Fruit fly (Drosophila melanogaster) whole organism, embryonic: ENCODE results near the gene Gdh.

ENCODE experiments used
- CG11093 ChIP-seq: fragments of 200-800 bp; sonication (Bioruptor generic); IDR thresholded peaks from 3 replicates; pipeline ENCODE4 v1.3.6; 2022; ENCODE audit warnings: missing biosample characterization, missing genetic modification characterization
- CG13287 ChIP-seq: fragments of 200-800 bp; sonication (Bioruptor generic); IDR thresholded peaks from 2 replicates; pipeline ENCODE4 v1.3.6; 2022; ENCODE audit warnings: missing biosample characterization, missing genetic modification characterization; ENCODE audit not compliant: partially characterized antibody
- CG16813 ChIP-seq: fragments of 200-800 bp; sonication (Bioruptor generic); IDR thresholded peaks from 3 replicates; pipeline ENCODE4 v1.3.6; 2022; ENCODE audit warnings: missing biosample characterization, missing genetic modification characterization; ENCODE audit not compliant: partially characterized antibody
- CG16815 ChIP-seq: fragments of 200-800 bp; sonication (Bioruptor generic); optimal IDR thresholded peaks from 3 replicates; lab custom pipeline; 2017; ENCODE audit warnings: missing biosample characterization, mild to moderate bottlenecking, missing genetic modification characterization
- CG2712 ChIP-seq: fragments of 200-800 bp; optimal IDR thresholded peaks from 3 replicates; lab custom pipeline; 2019; ENCODE audit warnings: missing biosample characterization, mild to moderate bottlenecking, missing genetic modification characterization, moderate library complexity
- CG30403 ChIP-seq: fragments of 200-800 bp; sonication (Bioruptor generic); optimal IDR thresholded peaks from 3 replicates; lab custom pipeline; 2016; ENCODE audit warnings: missing biosample characterization, missing genetic modification characterization
- CG30431 ChIP-seq: fragments of 200-800 bp; sonication (Bioruptor generic); optimal IDR thresholded peaks from 2 replicates; lab custom pipeline; 2017; ENCODE audit warnings: missing biosample characterization, missing genetic modification characterization
- CG32772 ChIP-seq: fragments of 200-800 bp; sonication (Bioruptor generic); IDR thresholded peaks from 2 replicates; pipeline ENCODE4 v1.3.6; 2022; ENCODE audit warnings: missing biosample characterization, missing genetic modification characterization
- CG3726 ChIP-seq: fragments of 200-800 bp; sonication (Bioruptor generic); IDR thresholded peaks from 3 replicates; pipeline ENCODE4, ENCODE4 v1.3.6; 2022; ENCODE audit warnings: missing biosample characterization, missing genetic modification characterization
- CG3847 ChIP-seq: fragments of 200-800 bp; sonication (Bioruptor generic); IDR thresholded peaks from 2 replicates; pipeline ENCODE4 v1.3.6; 2022; ENCODE audit warnings: missing biosample characterization, missing genetic modification characterization
- CG4328 ChIP-seq: fragments of 200-800 bp; sonication (Bioruptor generic); optimal IDR thresholded peaks from 3 replicates; lab custom pipeline; 2017; ENCODE audit warnings: missing biosample characterization, missing genetic modification reagents, missing genetic modification characterization
- CG6254 ChIP-seq: fragments of 200-800 bp; sonication (Bioruptor generic); optimal IDR thresholded peaks from 3 replicates; lab custom pipeline; 2017; ENCODE audit warnings: mild to moderate bottlenecking, missing biosample characterization, missing genetic modification reagents, missing genetic modification characterization
- CG6854 ChIP-seq: fragments of 200-800 bp; sonication (Bioruptor generic); optimal IDR thresholded peaks from 3 replicates; lab custom pipeline; 2017; ENCODE audit warnings: missing biosample characterization, mild to moderate bottlenecking, missing genetic modification characterization
- CG7987 ChIP-seq: fragments of 200-800 bp; sonication (Bioruptor generic); optimal IDR thresholded peaks from 2 replicates; lab custom pipeline; 2018; ENCODE audit warnings: missing biosample characterization, mild to moderate bottlenecking, missing genetic modification characterization, moderate library complexity
- CG9932 ChIP-seq: fragments of 200-800 bp; sonication (Bioruptor generic); IDR thresholded peaks from 2 replicates; pipeline ENCODE4 v1.3.6; 2022; ENCODE audit warnings: missing biosample characterization, missing genetic modification characterization
- Doc2 ChIP-seq: fragments of 200-800 bp; sonication (Bioruptor generic); IDR thresholded peaks from 2 replicates; pipeline ENCODE4 v1.3.6; 2022; ENCODE audit warnings: missing biosample characterization, missing genetic modification characterization
- Fer3 ChIP-seq: fragments of 200-800 bp; sonication (Bioruptor generic); optimal IDR thresholded peaks from 2 replicates; lab custom pipeline; 2018; ENCODE audit warnings: missing biosample characterization, mild to moderate bottlenecking, missing genetic modification characterization, moderate library complexity
- GATAe ChIP-seq: fragments of 200-800 bp; sonication (Bioruptor generic); conservative IDR thresholded peaks from 2 replicates; pipeline ENCODE4 v1.3.6; 2022; ENCODE audit warnings: missing biosample characterization, missing genetic modification characterization
- HLHmδ ChIP-seq: fragments of 200-800 bp; sonication (Bioruptor generic); optimal IDR thresholded peaks from 2 replicates; lab custom pipeline; 2018; ENCODE audit warnings: missing biosample characterization, mild to moderate bottlenecking, missing genetic modification characterization, moderate library complexity
- HmgD ChIP-seq: fragments of 200-800 bp; sonication (Bioruptor generic); optimal IDR thresholded peaks from 3 replicates; lab custom pipeline; 2016; ENCODE audit warnings: missing biosample characterization, missing genetic modification characterization
- Lim3 ChIP-seq: fragments of 200-800 bp; sonication (Bioruptor generic); IDR thresholded peaks from 2 replicates; pipeline ENCODE4 v1.3.6; 2022; ENCODE audit warnings: missing biosample characterization, missing genetic modification characterization
- MTF-1 ChIP-seq: fragments of 200-800 bp; sonication (Bioruptor generic); optimal IDR thresholded peaks from 2 replicates; lab custom pipeline; 2018; ENCODE audit warnings: missing biosample characterization, mild to moderate bottlenecking, missing genetic modification characterization, borderline replicate concordance
- Myb ChIP-seq: fragments of 200-800 bp; sonication (Bioruptor generic); optimal IDR thresholded peaks from 2 replicates; lab custom pipeline; 2016; ENCODE audit warnings: missing biosample characterization, missing genetic modification characterization
- NFAT ChIP-seq: fragments of 200-800 bp; sonication (Bioruptor generic); IDR thresholded peaks from 2 replicates; pipeline ENCODE4 v1.3.6; 2022; ENCODE audit warnings: missing biosample characterization, missing genetic modification characterization
- Oli ChIP-seq: fragments of 200-800 bp; sonication (Bioruptor generic); optimal IDR thresholded peaks from 2 replicates; lab custom pipeline; 2018; ENCODE audit warnings: missing biosample characterization, mild to moderate bottlenecking, missing genetic modification characterization, moderate library complexity
- Ptx1 ChIP-seq: fragments of 200-800 bp; sonication (Bioruptor generic); IDR thresholded peaks from 2 replicates; pipeline ENCODE4 v1.3.6; 2022; ENCODE audit warnings: missing biosample characterization, missing genetic modification characterization
- Ravus ChIP-seq: fragments of 200-800 bp; sonication (Bioruptor generic); IDR thresholded peaks from 2 replicates; pipeline ENCODE4 v1.3.6; 2022; ENCODE audit warnings: missing biosample characterization, missing genetic modification characterization
- Rx ChIP-seq: fragments of 200-800 bp; sonication (Bioruptor generic); IDR thresholded peaks from 2 replicates; pipeline ENCODE4 v1.3.6; 2022; ENCODE audit warnings: missing biosample characterization, missing genetic modification characterization
- Ssrp ChIP-seq: fragments of 200-800 bp; sonication (Bioruptor generic); optimal IDR thresholded peaks from 2 replicates; lab custom pipeline; 2018; ENCODE audit warnings: missing biosample characterization, mild to moderate bottlenecking, missing genetic modification characterization, moderate library complexity
- TFAM ChIP-seq: fragments of 200-800 bp; sonication (Bioruptor generic); optimal IDR thresholded peaks from 2 replicates; lab custom pipeline; 2017; ENCODE audit warnings: missing biosample characterization, missing genetic modification characterization, inconsistent platforms
- amos ChIP-seq: fragments of 200-800 bp; sonication (Bioruptor generic); IDR thresholded peaks from 2 replicates; pipeline ENCODE4 v1.3.6; 2022; ENCODE audit warnings: missing biosample characterization, missing genetic modification characterization; ENCODE audit not compliant: partially characterized antibody
- ap ChIP-seq: fragments of 200-800 bp; sonication (Bioruptor generic); IDR thresholded peaks from 2 replicates; pipeline ENCODE4 v1.3.6; 2022; ENCODE audit warnings: missing biosample characterization, missing genetic modification characterization
- az2 ChIP-seq: fragments of 200-800 bp; sonication (Bioruptor generic); optimal IDR thresholded peaks from 3 replicates; lab custom pipeline; 2016; ENCODE audit warnings: missing biosample characterization, missing genetic modification characterization
- chif ChIP-seq, 2 experiments: fragments of 200-800 bp; sonication (Bioruptor generic); optimal IDR thresholded peaks; 3 replicates each; lab custom pipeline; 2016; ENCODE audit warnings: missing biosample characterization in 2 of 2, missing genetic modification characterization in 2 of 2
- croc ChIP-seq: fragments of 200-800 bp; sonication (Bioruptor generic); conservative IDR thresholded peaks from 3 replicates; pipeline ENCODE4 v1.3.6; 2022; ENCODE audit warnings: missing biosample characterization, missing genetic modification characterization
- dati ChIP-seq: fragments of 200-800 bp; sonication (Bioruptor generic); IDR thresholded peaks from 2 replicates; pipeline ENCODE4 v1.3.6; 2022; ENCODE audit warnings: missing biosample characterization, missing genetic modification characterization
- ems ChIP-seq: fragments of 200-800 bp; sonication (Bioruptor generic); optimal IDR thresholded peaks from 3 replicates; lab custom pipeline; 2016; ENCODE audit warnings: missing biosample characterization, missing genetic modification characterization
- fd102C ChIP-seq: fragments of 200-800 bp; sonication (Bioruptor generic); optimal IDR thresholded peaks from 2 replicates; lab custom pipeline; 2018; ENCODE audit warnings: missing biosample characterization, mild to moderate bottlenecking, missing genetic modification characterization, moderate library complexity
- grau ChIP-seq: fragments of 200-800 bp; optimal IDR thresholded peaks from 3 replicates; lab custom pipeline; 2019; ENCODE audit warnings: missing biosample characterization, mild to moderate bottlenecking, missing genetic modification characterization, moderate library complexity
- ham ChIP-seq: fragments of 200-800 bp; sonication (Bioruptor generic); IDR thresholded peaks from 2 replicates; pipeline ENCODE4 v1.3.6; 2022; ENCODE audit warnings: missing biosample characterization, missing genetic modification characterization
- hbn ChIP-seq: fragments of 200-800 bp; sonication (Bioruptor generic); IDR thresholded peaks from 2 replicates; pipeline ENCODE4 v1.3.6; 2022; ENCODE audit warnings: missing biosample characterization, missing genetic modification characterization; ENCODE audit not compliant: partially characterized antibody
- kay ChIP-seq: fragments of 200-800 bp; sonication (Bioruptor generic); optimal IDR thresholded peaks from 2 replicates; lab custom pipeline; 2016; ENCODE audit warnings: missing biosample characterization, missing genetic modification characterization
- lilli ChIP-seq: fragments of 200-800 bp; sonication (Bioruptor generic); optimal IDR thresholded peaks from 3 replicates; lab custom pipeline; 2016; ENCODE audit warnings: missing biosample characterization, missing genetic modification characterization
- luna ChIP-seq: fragments of 200-800 bp; sonication (Bioruptor generic); optimal IDR thresholded peaks from 2 replicates; lab custom pipeline; 2016; ENCODE audit warnings: missing biosample characterization, missing genetic modification characterization
- odd ChIP-seq: fragments of 200-800 bp; sonication (Bioruptor generic); optimal IDR thresholded peaks from 2 replicates; lab custom pipeline; 2017; ENCODE audit warnings: missing biosample characterization, mild to moderate bottlenecking, missing genetic modification characterization
- org-1 ChIP-seq: fragments of 200-800 bp; sonication (Bioruptor generic); optimal IDR thresholded peaks from 2 replicates; lab custom pipeline; 2017; ENCODE audit warnings: missing biosample characterization, missing genetic modification characterization
- pb ChIP-seq: fragments of 200-800 bp; sonication (Bioruptor generic); optimal IDR thresholded peaks from 3 replicates; lab custom pipeline; 2016; ENCODE audit warnings: missing biosample characterization, missing genetic modification characterization
- run ChIP-seq: fragments of 200-800 bp; sonication (Bioruptor generic); optimal IDR thresholded peaks from 3 replicates; lab custom pipeline; 2018; ENCODE audit warnings: missing biosample characterization, mild to moderate bottlenecking, missing genetic modification characterization
- wdn ChIP-seq: fragments of 200-800 bp; sonication (Bioruptor generic); IDR thresholded peaks from 2 replicates; pipeline ENCODE4 v1.3.6; 2022; ENCODE audit warnings: missing biosample characterization, missing genetic modification characterization
- yki ChIP-seq: fragments of >200 bp; optimal IDR thresholded peaks from 3 replicates; lab custom pipeline; 2018

The Gdh gene

dm6 chr3R:23922502-23923350, 20.2 kb downstream of the Gdh start, which contains the start of the genes sba and CG31141 (continued):
- TF ChIP-seq CG6854 (GFP tag; lab: Kevin White, UChicago) (peak; percentile 26), Rx (no peak), MTF-1 (no peak), ems (GFP tag; lab: Kevin White, UChicago) (peak; percentile 6), CG6254 (no peak), CG4328 (no peak), CG16813 (GFP tag; lab: Robert Waterston, UW) (peak; percentile 87), odd (peak; percentile 60), CG30403 (no peak), CG11093 (GFP tag; lab: Robert Waterston, UW) (no peak), pb (GFP tag; lab: Kevin White, UChicago) (no peak), Myb (GFP tag; lab: Kevin White, UChicago) (peak; percentile 86), org-1 (GFP tag; lab: Kevin White, UChicago) (no peak), ham (GFP tag; lab: Robert Waterston, UW) (no peak), yki (no peak), dati (no peak), luna (no peak), chif (GFP tag; optimal IDR thresholded peaks at IDR 0.05; lab: Kevin White, UChicago) (no peak), Fer3 (tag; lab: Kevin White, UChicago) (no peak), CG13287 (GFP tag; lab: Robert Waterston, UW) (peak; percentile 87), GATAe (GFP tag; lab: Robert Waterston, UW) (no peak), CG7987 (GFP tag; lab: Kevin White, UChicago) (peak; percentile 19), CG3847 (peak; percentile 71), HmgD (GFP tag; lab: Kevin White, UChicago) (no peak), Lim3 (GFP tag; lab: Robert Waterston, UW) (no peak), fd102C (GFP tag; lab: Kevin White, UChicago) (no peak), CG9932 (no peak), NFAT (GFP tag; lab: Robert Waterston, UW) (0 out of 2 replicates have a peak, but pooled peaks have one; percentile 20), CG3726 (GFP tag; lab: Robert Waterston, UW) (no peak), az2 (no peak), Ssrp (tag; lab: Kevin White, UChicago) (no peak), CG32772 (peak; percentile 44), Doc2 (no peak), hbn (GFP tag; lab: Robert Waterston, UW) (peak; percentile 86), kay (no peak), ap (GFP tag; lab: Robert Waterston, UW) (no peak), TFAM (GFP tag; lab: Kevin White, UChicago) (peak; percentile 16), croc (no peak), CG30431 (GFP tag; lab: Kevin White, UChicago) (no peak), CG2712 (peak; percentile 0), Ptx1 (GFP tag; lab: Robert Waterston, UW) (no peak), HLHmδ (GFP tag; lab: Kevin White, UChicago) (peak; percentile 38), grau (tag; lab: Kevin White, UChicago) (peak; percentile 21), run (tag; lab: Kevin White, UChicago) (no peak), CG16815 (GFP tag; lab: Kevin White, UChicago) (no peak), Oli (tag; lab: Kevin White, UChicago) (peak; percentile 8), lilli (peak; percentile 26), amos (GFP tag; lab: Robert Waterston, UW) (peak; percentile 94), wdn (GFP tag; lab: Robert Waterston, UW) (0 out of 2 replicates have a peak, but pooled peaks have one; percentile 24), Ravus (no peak)
